Worm (Caenorhabditis elegans) whole organism, L3 larva: Measurements from ENCODE around the gene T26C5.4.

Source experiments
- ama-1 ChIP-seq: fragments of 150-350 bp; optimal IDR thresholded peaks from 2 replicates; lab custom pipeline; 2018
- daf-12 ChIP-seq: fragments of 150-350 bp; optimal IDR thresholded peaks from 2 replicates; lab custom pipeline; 2014; ENCODE audit warnings: missing biosample characterization, missing genetic modification reagents, missing genetic modification characterization
- egl-5 ChIP-seq: fragments of 150-350 bp; optimal IDR thresholded peaks from 2 replicates; lab custom pipeline; 2017; ENCODE audit warnings: missing biosample characterization, missing genetic modification reagents, missing genetic modification characterization, inconsistent platforms
- elt-1 ChIP-seq: fragments of 150-350 bp; optimal IDR thresholded peaks from 2 replicates; lab custom pipeline; 2014; ENCODE audit warnings: missing biosample characterization, missing genetic modification characterization
- elt-2 ChIP-seq: sonication (generic microtip); optimal IDR thresholded peaks from 2 replicates; lab custom pipeline; 2016; ENCODE audit warnings: missing genetic modification reagents, mild to moderate bottlenecking, missing genetic modification characterization, missing compliant biosample characterization
- elt-3 ChIP-seq, 3 experiments: fragments of 150-350 bp in 1 of 3; sonication (generic microtip) in 2 of 3; optimal IDR thresholded peaks; 2 replicates in 2 of 3; 4 replicates in 1 of 3; lab custom pipeline; 2014 to 2017; ENCODE audit warnings: missing biosample characterization in 3 of 3, missing genetic modification characterization in 3 of 3
- eor-1 ChIP-seq, 2 experiments: fragments of 150-350 bp; optimal IDR thresholded peaks; 2 replicates each; lab custom pipeline; 2014 to 2018; ENCODE audit warnings: missing biosample characterization in 2 of 2, missing genetic modification characterization in 2 of 2
- fkh-10 ChIP-seq: sonication (generic microtip); optimal IDR thresholded peaks from 2 replicates; lab custom pipeline; 2017; ENCODE audit warnings: missing biosample characterization, missing genetic modification reagents, missing genetic modification characterization
- fkh-2 ChIP-seq: fragments of 150-350 bp; optimal IDR thresholded peaks from 2 replicates; lab custom pipeline; 2014; ENCODE audit warnings: missing biosample characterization, missing genetic modification reagents, missing genetic modification characterization
- fos-1 ChIP-seq: fragments of 150-350 bp; optimal IDR thresholded peaks from 2 replicates; lab custom pipeline; 2014; ENCODE audit warnings: missing biosample characterization, missing genetic modification characterization
- jun-1 ChIP-seq: fragments of 150-350 bp; optimal IDR thresholded peaks from 2 replicates; lab custom pipeline; 2014; ENCODE audit warnings: missing biosample characterization, missing genetic modification reagents, missing genetic modification characterization
- lin-15B ChIP-seq: fragments of 150-350 bp; optimal IDR thresholded peaks from 2 replicates; lab custom pipeline; 2014; ENCODE audit warnings: missing biosample characterization, missing genetic modification characterization
- lin-39 ChIP-seq: fragments of 150-350 bp; optimal IDR thresholded peaks from 2 replicates; lab custom pipeline; 2018; ENCODE audit warnings: missing biosample characterization, missing genetic modification reagents, missing genetic modification characterization
- lsy-12 ChIP-seq: sonication (generic microtip); optimal IDR thresholded peaks from 2 replicates; lab custom pipeline; 2016; ENCODE audit warnings: mild to moderate bottlenecking, missing genetic modification characterization, missing compliant biosample characterization
- mdl-1 ChIP-seq: fragments of 150-350 bp; optimal IDR thresholded peaks from 2 replicates; lab custom pipeline; 2014; ENCODE audit warnings: missing biosample characterization, missing genetic modification characterization
- mml-1 ChIP-seq: fragments of 150-350 bp; sonication (generic microtip); optimal IDR thresholded peaks from 3 replicates; lab custom pipeline; 2014; ENCODE audit warnings: missing biosample characterization, missing genetic modification characterization
- nfya-1 ChIP-seq: sonication (generic microtip); optimal IDR thresholded peaks from 2 replicates; lab custom pipeline; 2017; ENCODE audit warnings: missing genetic modification characterization, mild to moderate bottlenecking, missing compliant biosample characterization, antibody characterized with exemption, moderate library complexity; ENCODE audit not compliant: insufficient read depth
- nhr-11 ChIP-seq: fragments of 150-350 bp; optimal IDR thresholded peaks from 2 replicates; lab custom pipeline; 2014; ENCODE audit warnings: missing biosample characterization, missing genetic modification characterization
- nhr-12 ChIP-seq: fragments of 150-350 bp; optimal IDR thresholded peaks from 2 replicates; lab custom pipeline; 2014; ENCODE audit warnings: missing biosample characterization, missing genetic modification characterization
- nhr-23 ChIP-seq: fragments of 150-350 bp; optimal IDR thresholded peaks from 2 replicates; lab custom pipeline; 2014; ENCODE audit warnings: missing biosample characterization, missing genetic modification reagents, missing genetic modification characterization
- nhr-237 ChIP-seq: fragments of 150-350 bp; optimal IDR thresholded peaks from 2 replicates; lab custom pipeline; 2014; ENCODE audit warnings: missing biosample characterization, missing genetic modification characterization
- nhr-43 ChIP-seq: sonication (generic microtip); optimal IDR thresholded peaks from 2 replicates; lab custom pipeline; 2016; ENCODE audit warnings: mild to moderate bottlenecking, missing genetic modification characterization, missing compliant biosample characterization; ENCODE audit not compliant: poor library complexity, severe bottlenecking
- nhr-67 ChIP-seq: fragments of 150-350 bp; optimal IDR thresholded peaks from 2 replicates; lab custom pipeline; 2014; ENCODE audit warnings: missing biosample characterization, missing genetic modification characterization
- nhr-76 ChIP-seq: fragments of 150-350 bp; sonication (generic microtip); optimal IDR thresholded peaks from 5 replicates; lab custom pipeline; 2014; ENCODE audit warnings: missing biosample characterization, missing genetic modification characterization
- pqm-1 ChIP-seq: fragments of 150-350 bp; optimal IDR thresholded peaks from 2 replicates; lab custom pipeline; 2017; ENCODE audit warnings: missing biosample characterization, missing genetic modification characterization, inconsistent platforms
- sea-2 ChIP-seq: fragments of 150-350 bp; sonication (generic microtip); optimal IDR thresholded peaks from 4 replicates; lab custom pipeline; 2014; ENCODE audit warnings: missing biosample characterization, missing genetic modification reagents, missing genetic modification characterization
- skn-1 ChIP-seq: fragments of 150-350 bp; optimal IDR thresholded peaks from 2 replicates; lab custom pipeline; 2014; ENCODE audit warnings: missing biosample characterization, missing genetic modification characterization
- tbx-2 ChIP-seq: sonication (generic microtip); optimal IDR thresholded peaks from 2 replicates; lab custom pipeline; 2016; ENCODE audit warnings: mild to moderate bottlenecking, missing genetic modification characterization, missing compliant biosample characterization
- unc-39 ChIP-seq: sonication (generic microtip); optimal IDR thresholded peaks from 4 replicates; lab custom pipeline; 2017; ENCODE audit warnings: missing biosample characterization, missing genetic modification characterization
- unc-62 ChIP-seq: fragments of 150-350 bp; sonication (generic microtip); optimal IDR thresholded peaks from 4 replicates; lab custom pipeline; 2014; ENCODE audit warnings: missing biosample characterization, missing genetic modification reagents, missing genetic modification characterization
- zag-1 ChIP-seq: fragments of 150-350 bp; optimal IDR thresholded peaks from 2 replicates; lab custom pipeline; 2014; ENCODE audit warnings: missing biosample characterization, missing genetic modification characterization
- ztf-11 ChIP-seq: fragments of 150-350 bp; optimal IDR thresholded peaks from 2 replicates; lab custom pipeline; 2014; ENCODE audit warnings: missing biosample characterization, missing genetic modification characterization

T26C5.4 gene

DNA sequence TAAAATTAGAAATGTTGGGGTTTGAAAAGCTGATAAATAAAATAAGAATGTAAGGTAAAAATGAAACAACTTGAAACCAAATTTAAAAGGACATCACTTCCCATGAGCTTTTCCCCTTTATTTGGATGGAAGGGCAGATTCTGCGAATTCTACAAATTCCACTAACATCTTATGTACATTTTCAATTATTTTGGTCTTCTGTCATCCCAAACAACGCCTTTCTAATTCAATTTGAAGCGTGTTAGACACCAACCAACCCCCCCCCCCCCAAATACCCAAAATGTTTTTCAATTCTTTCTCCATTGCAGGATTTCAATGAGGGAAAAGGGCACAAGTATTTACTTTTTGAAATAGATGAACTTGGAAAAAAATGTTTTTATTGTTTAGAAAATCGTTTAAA, 15.4 kb upstream of the T26C5.4 start:
- TF ChIP-seq skn-1 (tag; lab: Kevin White, UChicago), result no peak

DNA sequence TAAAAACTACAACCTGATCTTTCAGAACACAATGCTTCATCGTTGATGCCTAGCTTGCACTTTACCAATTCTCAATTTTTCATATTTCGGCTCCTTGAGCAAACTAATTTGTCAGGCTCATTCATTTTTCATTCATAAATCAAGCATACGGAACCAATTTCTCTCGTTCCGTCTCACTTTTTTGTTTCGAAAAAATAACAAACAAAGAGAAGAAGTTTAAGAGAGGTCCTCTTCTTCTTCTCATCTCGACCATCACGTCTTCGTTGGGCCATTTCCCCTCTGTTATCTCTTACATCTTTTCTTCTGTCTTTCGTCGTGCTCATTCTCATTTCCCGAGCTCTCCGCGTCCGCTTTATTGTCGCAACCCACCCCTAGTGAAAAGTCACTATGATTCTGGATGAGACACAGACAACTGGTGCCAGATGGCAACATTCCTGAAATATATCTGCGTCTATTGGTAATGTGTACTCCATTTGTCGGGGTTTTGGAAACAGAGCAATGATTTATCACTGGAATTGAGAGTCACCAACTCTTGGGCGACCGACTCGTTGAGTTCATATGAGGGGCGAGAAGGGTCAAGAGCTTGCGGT, 14.5 kb upstream of the T26C5.4 start:
- TF ChIP-seq nfya-1, result peak; percentile 64
- TF ChIP-seq lin-15B, result no peak
- peak; percentile 50 for TF ChIP-seq elt-1
- peak; percentile 82 for TF ChIP-seq lin-39 (tag; lab: Kevin White, UChicago)
- TF ChIP-seq unc-39 (tag; lab: Kevin White, UChicago), result no peak
- peak; percentile 82 for TF ChIP-seq egl-5
- TF ChIP-seq ztf-11 (tag; lab: Kevin White, UChicago), result no peak
- TF ChIP-seq, all 47 proteins: peak for 4

DNA sequence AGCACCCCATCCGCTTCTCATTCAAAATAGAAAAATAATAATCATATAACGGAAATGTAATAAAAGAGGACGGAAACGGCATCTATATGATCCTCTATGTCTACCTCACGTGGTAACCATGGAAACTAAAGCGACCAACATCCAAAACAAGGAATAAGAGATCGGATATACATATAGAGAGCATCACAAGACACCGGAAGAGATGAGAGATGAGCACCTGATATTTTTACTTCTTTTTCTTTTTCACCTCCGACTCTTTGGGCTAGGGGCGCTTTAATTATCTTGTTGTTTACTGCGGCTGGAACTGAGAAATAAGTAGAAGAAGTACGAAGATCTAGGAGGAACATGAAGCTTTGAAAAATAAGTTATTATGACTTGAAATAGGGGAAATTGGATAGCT, 13.5 kb upstream of the T26C5.4 start:
- TF ChIP-seq nhr-11, result peak; percentile 27
- no peak for TF ChIP-seq daf-12 (tag; lab: Kevin White, UChicago)
- TF ChIP-seq skn-1 (tag; lab: Kevin White, UChicago), result peak; percentile 37
- peak; percentile 32 for TF ChIP-seq egl-5
- TF ChIP-seq, all 47 proteins: peak for 3

DNA sequence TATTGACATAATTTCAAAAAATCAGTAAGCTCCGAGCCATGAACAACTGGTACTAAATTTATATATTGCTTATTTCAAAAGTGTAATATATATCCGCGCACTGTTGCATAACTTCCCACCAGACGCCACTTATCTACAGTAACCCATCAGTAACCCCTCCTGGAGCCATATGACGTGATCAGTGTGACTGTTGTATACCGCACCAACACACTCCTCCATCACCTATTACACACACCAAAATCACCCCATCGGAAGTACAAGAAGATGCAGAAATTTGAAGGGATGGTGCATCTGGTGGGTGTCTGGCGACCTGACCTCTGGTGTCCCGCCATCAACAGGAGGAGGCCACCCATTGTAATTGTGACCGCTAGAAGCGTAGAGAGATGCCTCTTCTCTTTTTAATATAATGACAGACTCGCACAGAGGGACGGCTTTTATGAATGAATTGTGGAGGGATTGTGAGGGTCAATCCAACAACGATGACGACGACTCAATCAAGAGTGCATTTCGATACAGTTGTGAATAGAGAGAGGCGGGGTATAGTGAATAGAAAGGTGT, 12.6 kb upstream of the T26C5.4 start:
- TF ChIP-seq fos-1 (tag; lab: Kevin White, UChicago) (no peak), mdl-1 (tag; lab: Kevin White, UChicago) (no peak), nfya-1 (no peak), unc-62 (GFP tag; lab: Kevin White, UChicago) (no peak), unc-39 (tag; lab: Kevin White, UChicago) (no peak), daf-12 (tag; lab: Kevin White, UChicago) (no peak), elt-2 (tag; lab: Kevin White, UChicago) (no peak), pqm-1 (tag; lab: Kevin White, UChicago) (no peak)

DNA sequence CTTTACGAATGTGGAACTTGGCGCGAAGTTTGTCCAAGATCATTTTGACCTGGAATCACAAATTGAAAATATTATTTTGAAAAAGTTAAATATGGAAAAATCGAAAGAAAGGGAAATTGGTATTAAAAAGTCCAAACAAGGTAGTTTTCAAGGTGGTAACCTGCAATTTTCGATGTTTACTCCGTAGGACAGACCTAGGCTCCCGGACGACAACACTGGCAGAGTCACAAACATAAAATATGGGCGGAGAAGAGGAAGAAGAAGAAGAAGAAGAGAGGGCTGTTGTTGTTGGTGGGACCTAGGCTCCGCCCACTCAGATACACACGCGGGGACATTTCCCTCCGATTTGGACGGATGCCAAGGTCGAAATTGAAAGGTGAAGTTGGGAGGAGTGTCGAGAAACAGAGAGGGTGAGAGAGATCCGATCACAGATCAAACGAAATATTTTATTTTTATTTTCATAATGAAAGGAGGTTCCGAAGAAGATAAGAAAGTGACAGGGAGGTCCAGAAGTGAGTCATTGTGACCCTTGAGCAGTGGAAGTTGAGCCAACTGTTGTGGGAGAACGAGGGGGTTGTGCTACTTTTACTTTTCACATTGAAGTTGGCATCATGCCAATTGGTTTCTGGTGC, 11.7 kb upstream of the T26C5.4 start, which contains the start of gene aqp-2:
Gene aqp-2, minus strand, starts transcription at position 51 of the 632 bp plus-strand sequence.
- TF ChIP-seq elt-1 (peak; percentile 2), zag-1 (no peak), nfya-1 (peak; percentile 34), ama-1 (lab: Kevin White, UChicago) (peak; percentile 18), lin-39 (tag; lab: Kevin White, UChicago) (peak; percentile 59)

DNA sequence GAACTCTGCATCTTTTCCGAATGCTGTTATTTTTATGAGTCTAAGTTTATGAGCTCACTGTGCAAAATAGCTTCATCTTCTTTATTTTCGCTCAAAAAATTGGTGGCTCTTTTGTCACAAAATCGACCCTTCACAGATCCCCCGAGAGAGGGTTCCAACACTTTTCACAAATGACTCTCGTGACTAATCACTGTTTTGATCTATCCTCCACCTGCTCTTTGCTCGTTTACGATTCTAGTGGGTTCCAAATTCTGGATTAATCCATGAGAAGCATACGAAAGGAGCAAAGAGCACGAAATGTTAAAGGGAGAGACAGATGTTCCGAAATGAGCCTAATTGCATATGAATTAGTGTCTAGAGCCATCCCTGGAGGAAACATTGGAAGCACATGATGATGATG, 11.1 kb upstream of the T26C5.4 start:
- TF ChIP-seq lin-39 (tag; lab: Kevin White, UChicago) (peak; percentile 52), eor-1 (tag; optimal IDR thresholded peaks at IDR 0.05; lab: Kevin White, UChicago) (no peak)

DNA sequence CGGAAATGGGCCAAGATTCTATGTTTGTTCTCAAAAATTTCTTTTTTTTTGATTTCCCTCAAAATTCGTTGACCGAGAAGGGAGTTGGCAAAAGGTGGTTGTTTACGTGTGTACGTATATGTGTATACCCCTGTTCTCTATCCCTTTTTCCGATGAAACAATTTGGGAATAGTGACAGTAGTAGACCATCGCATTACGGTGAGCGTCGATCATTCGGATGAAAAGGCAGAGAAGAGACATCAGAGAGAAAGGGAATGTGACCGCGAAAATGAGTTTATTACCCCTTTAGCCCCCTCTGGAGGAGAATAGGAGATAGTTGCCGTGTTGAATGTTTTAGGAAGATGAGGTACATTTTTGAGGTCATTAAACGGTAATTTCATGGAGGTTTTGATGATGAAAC, 9.7 kb upstream of the T26C5.4 start:
- TF ChIP-seq lsy-12 (tag; lab: Kevin White, UChicago) (no peak), nhr-23 (peak; percentile 24)
- TF ChIP-seq, all 47 proteins: peak for 1

DNA sequence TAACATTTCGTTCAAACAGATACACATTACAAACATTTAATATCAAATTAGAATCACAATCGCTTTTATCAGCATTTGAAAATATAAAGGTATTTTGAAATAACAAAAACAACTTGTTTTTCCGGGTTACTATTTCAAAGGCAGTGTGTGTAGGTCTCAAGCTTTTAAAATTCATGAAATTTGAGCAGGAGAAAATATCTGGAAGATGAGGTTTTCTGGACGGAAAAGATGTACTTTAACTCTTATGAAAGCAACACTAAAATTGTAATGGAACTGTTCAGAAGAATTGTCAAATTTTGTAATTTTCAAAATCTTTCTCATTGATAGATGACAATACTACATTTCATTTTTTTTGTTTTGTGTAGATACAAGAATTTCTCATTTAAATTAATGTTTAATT, 8.2 kb upstream of the T26C5.4 start:
- TF ChIP-seq nhr-237, result no peak
- no peak for TF ChIP-seq nhr-76 (tag; lab: Kevin White, UChicago)
- TF ChIP-seq elt-2 (tag; lab: Kevin White, UChicago), result no peak
- no peak for TF ChIP-seq sea-2
- no peak for TF ChIP-seq nhr-43 (tag; lab: Kevin White, UChicago)
- no peak for TF ChIP-seq fkh-2 (tag; lab: Kevin White, UChicago)
- no peak for TF ChIP-seq pqm-1 (tag; lab: Kevin White, UChicago)
- TF ChIP-seq nhr-11, result no peak
- TF ChIP-seq nhr-67 (tag; lab: Kevin White, UChicago), result no peak
- TF ChIP-seq tbx-2 (tag; lab: Kevin White, UChicago), result no peak
- TF ChIP-seq nfya-1, result no peak
- TF ChIP-seq mml-1 (tag; lab: Kevin White, UChicago), result no peak
- no peak for TF ChIP-seq lin-39 (tag; lab: Kevin White, UChicago)
- TF ChIP-seq fkh-10 (GFP tag; lab: Kevin White, UChicago), result no peak
- TF ChIP-seq unc-62 (GFP tag; lab: Kevin White, UChicago), result no peak
- no peak for TF ChIP-seq elt-3 (tag; optimal IDR thresholded peaks at IDR 0.05; lab: Kevin White, UChicago)
- TF ChIP-seq ztf-11 (tag; lab: Kevin White, UChicago), result no peak
- TF ChIP-seq jun-1 (tag; lab: Kevin White, UChicago), result no peak
- TF ChIP-seq nhr-12 (tag; lab: Kevin White, UChicago), result no peak
- no peak for TF ChIP-seq nhr-23
